Worm (Caenorhabditis elegans): ENCODE data around the gene gspd-1.

gspd-1 gene

ce11 chrIV:11311484-11311883 is 5.7 kb upstream of the gspd-1 start:
- no peak for TF ChIP-seq mep-1 (tag; optimal IDR thresholded peaks at IDR 0.05)
- TF ChIP-seq nhr-90 (tag; optimal IDR thresholded peaks at IDR 0.05; ENCODE audit: poor library complexity) = no peak
- TF ChIP-seq sup-37 (GFP tag; optimal IDR thresholded peaks at IDR 0.05) = no peak
- TF ChIP-seq lin-13 (GFP tag; optimal IDR thresholded peaks at IDR 0.05) = no peak
- TF ChIP-seq nhr-85 (tag) = no peak
- no peak for TF ChIP-seq dpl-1 (GFP tag; optimal IDR thresholded peaks at IDR 0.05)
- TF ChIP-seq fkh-4 (tag; optimal IDR thresholded peaks at IDR 0.05; ENCODE audit: borderline replicate concordance) = no peak
- TF ChIP-seq dsc-1 (tag; optimal IDR thresholded peaks at IDR 0.05) = no peak
- no peak for TF ChIP-seq hlh-4 (tag; optimal IDR thresholded peaks at IDR 0.05)
- TF ChIP-seq unc-86 (tag; optimal IDR thresholded peaks at IDR 0.05) = no peak
- TF ChIP-seq nhr-11 (tag; optimal IDR thresholded peaks at IDR 0.05) = no peak
- no peak for TF ChIP-seq unc-130 (tag; optimal IDR thresholded peaks at IDR 0.05)
- TF ChIP-seq unc-98 (GFP tag; IDR thresholded peaks at IDR 0.05) = no peak
- no peak for TF ChIP-seq alr-1 (tag; optimal IDR thresholded peaks at IDR 0.05; ENCODE audit: borderline replicate concordance)
- TF ChIP-seq ztf-11 (tag; optimal IDR thresholded peaks at IDR 0.05) = no peak
- no peak for TF ChIP-seq sptf-1 (tag; optimal IDR thresholded peaks at IDR 0.05)
- TF ChIP-seq aly-2 (tag; optimal IDR thresholded peaks at IDR 0.05) = no peak
- no peak for TF ChIP-seq fos-1 (tag; optimal IDR thresholded peaks at IDR 0.05)

DNA sequence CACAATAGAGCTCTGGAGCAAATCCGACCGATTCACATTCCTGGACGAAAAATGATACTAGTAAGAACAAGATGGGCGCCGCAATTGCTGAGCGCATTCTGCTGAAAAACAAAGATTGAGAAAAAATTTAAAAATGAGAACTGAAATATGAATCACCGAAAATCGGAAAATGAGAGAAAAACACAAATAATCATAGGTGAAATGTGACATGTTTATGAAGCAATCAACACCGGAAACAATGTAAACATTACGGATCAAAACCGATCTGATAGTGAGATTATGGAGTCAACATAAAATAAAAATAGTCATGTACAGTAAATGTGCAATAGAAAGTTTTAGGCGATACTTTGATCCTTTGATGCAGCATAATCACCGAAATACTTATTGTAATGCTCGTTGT is 3.3 kb upstream of the gspd-1 start, which contains the start of gene dnj-2:
Gene dnj-2, minus strand, starts transcription at position 101 of the 400 bp plus-strand sequence.
- no peak for TF ChIP-seq ceh-8 (GFP tag; optimal IDR thresholded peaks at IDR 0.05)
- TF ChIP-seq mep-1 (tag; optimal IDR thresholded peaks at IDR 0.05) = no peak
- TF ChIP-seq mab-9 (GFP tag; IDR thresholded peaks at IDR 0.05) = no peak
- no peak for TF ChIP-seq pax-3 (tag; optimal IDR thresholded peaks at IDR 0.05)
- no peak for TF ChIP-seq hlh-4 (tag; optimal IDR thresholded peaks at IDR 0.05)
- TF ChIP-seq nhr-71 (tag; optimal IDR thresholded peaks at IDR 0.05) = no peak
- TF ChIP-seq unc-62 (GFP tag; optimal IDR thresholded peaks at IDR 0.05) = no peak
- no peak for TF ChIP-seq zag-1 (tag; optimal IDR thresholded peaks at IDR 0.05)
- no peak for TF ChIP-seq efl-1 (optimal IDR thresholded peaks at IDR 0.05)
- no peak for TF ChIP-seq efl-1 (GFP tag; optimal IDR thresholded peaks at IDR 0.05 in 1 of 2)
- no peak for TF ChIP-seq mdl-1 (tag; optimal IDR thresholded peaks at IDR 0.05)
- no peak for TF ChIP-seq C34B4.2 (tag; optimal IDR thresholded peaks at IDR 0.05)
- TF ChIP-seq sptf-1 (tag; optimal IDR thresholded peaks at IDR 0.05) = no peak
- no peak for TF ChIP-seq elt-3 (tag; optimal IDR thresholded peaks at IDR 0.05)
- TF ChIP-seq aly-2 (tag; optimal IDR thresholded peaks at IDR 0.05) = no peak
- no peak for TF ChIP-seq nhr-47 (tag; optimal IDR thresholded peaks at IDR 0.05)
- no peak for TF ChIP-seq unc-130 (tag; optimal IDR thresholded peaks at IDR 0.05)

- TF ChIP-seq skn-1 (tag; optimal IDR thresholded peaks at IDR 0.05) (no peak), xbp-1 (tag; optimal IDR thresholded peaks at IDR 0.05) (peak; percentile 72), grh-1 (GFP tag; IDR thresholded peaks at IDR 0.05) (no peak), aly-2 (tag; optimal IDR thresholded peaks at IDR 0.05) (peak; percentile 33), lin-35 (GFP tag; optimal IDR thresholded peaks at IDR 0.05) (peak; percentile 35 to 50), vab-15 (tag; optimal IDR thresholded peaks at IDR 0.05) (no peak), blmp-1 (tag; optimal IDR thresholded peaks at IDR 0.05) (peak; percentile 39), aha-1 (tag; optimal IDR thresholded peaks at IDR 0.05) (no peak), sup-37 (GFP tag; optimal IDR thresholded peaks at IDR 0.05) (no peak), ces-1 (GFP tag; optimal IDR thresholded peaks at IDR 0.05) (no peak), pqm-1 (tag; optimal IDR thresholded peaks at IDR 0.05) (no peak), egl-13 (tag; optimal IDR thresholded peaks at IDR 0.05) (peak; percentile 70), C34B4.2 (tag; optimal IDR thresholded peaks at IDR 0.05) (no peak), Y116A8C.19 (tag; optimal IDR thresholded peaks at IDR 0.05; ENCODE audit: borderline replicate concordance) (peak; percentile 46), ets-5 (GFP tag; IDR thresholded peaks at IDR 0.05) (no peak), pax-3 (tag; optimal IDR thresholded peaks at IDR 0.05) (peak; percentile 73), lir-3 (tag; optimal IDR thresholded peaks at IDR 0.05; ENCODE audit: poor library complexity) (peak; percentile 90), lin-39 (tag; optimal IDR thresholded peaks at IDR 0.05) (no peak), mab-9 (GFP tag; IDR thresholded peaks at IDR 0.05) (no peak), dpl-1 (GFP tag; optimal IDR thresholded peaks at IDR 0.05) (peak; percentile 41 to 57 (median 45)), ceh-88 (GFP tag; IDR thresholded peaks at IDR 0.05) (no peak), alr-1 (tag; optimal IDR thresholded peaks at IDR 0.05; ENCODE audit: borderline replicate concordance) (no peak), nhr-85 (tag) (peak; percentile 84), lin-13 (GFP tag; optimal IDR thresholded peaks at IDR 0.05) (no peak), mep-1 (tag; optimal IDR thresholded peaks at IDR 0.05) (peak; percentile 66), efl-3 (GFP tag; optimal IDR thresholded peaks at IDR 0.05) (no peak), tlp-1 (tag; optimal IDR thresholded peaks at IDR 0.05) (no peak), jun-1 (tag; optimal IDR thresholded peaks at IDR 0.05) (no peak), rnt-1 (tag; optimal IDR thresholded peaks at IDR 0.05) (peak; percentile 94), nhr-47 (tag; optimal IDR thresholded peaks at IDR 0.05) (peak; percentile 82)
Observed at ce11 chrIV:11314885-11315284, 2.3 kb upstream of the gspd-1 start, which contains the start of the genes B0035.3, B0035.22 and pfd-4. B0035.3 (minus strand) TSS chrIV:11314998. B0035.22 (plus strand) TSS chrIV:11315153. pfd-4 (plus strand) TSS chrIV:11315207.
